Worm (Caenorhabditis elegans): ENCODE results near the gene acly-2.

DNA sequence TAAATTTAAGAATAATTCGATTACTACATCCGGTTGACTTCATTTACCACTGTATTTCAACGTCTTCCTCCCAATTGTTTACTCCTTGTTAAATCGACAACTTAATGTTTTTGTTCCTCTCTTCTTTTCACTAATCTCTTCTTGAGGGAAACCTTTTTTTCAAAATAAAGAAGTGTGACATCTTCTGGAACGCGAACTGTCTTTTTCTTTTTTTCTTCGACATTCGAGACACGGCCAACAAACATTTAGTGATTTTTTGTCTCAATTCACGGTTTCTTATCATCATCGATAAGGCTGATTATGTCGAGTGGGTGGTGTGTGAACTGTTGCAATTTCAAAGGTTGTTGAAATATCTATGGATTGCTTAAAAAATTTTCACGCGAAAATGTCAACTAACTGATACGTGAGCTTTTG is 31.1 kb upstream of the acly-2 start:
- TF ChIP-seq dao-5 (tag; optimal IDR thresholded peaks at IDR 0.05) (no peak), him-1 (tag; optimal IDR thresholded peaks at IDR 0.05) (no peak)
